Fruit fly (Drosophila melanogaster): ENCODE results near the gene klg.

The klg gene

DNA sequence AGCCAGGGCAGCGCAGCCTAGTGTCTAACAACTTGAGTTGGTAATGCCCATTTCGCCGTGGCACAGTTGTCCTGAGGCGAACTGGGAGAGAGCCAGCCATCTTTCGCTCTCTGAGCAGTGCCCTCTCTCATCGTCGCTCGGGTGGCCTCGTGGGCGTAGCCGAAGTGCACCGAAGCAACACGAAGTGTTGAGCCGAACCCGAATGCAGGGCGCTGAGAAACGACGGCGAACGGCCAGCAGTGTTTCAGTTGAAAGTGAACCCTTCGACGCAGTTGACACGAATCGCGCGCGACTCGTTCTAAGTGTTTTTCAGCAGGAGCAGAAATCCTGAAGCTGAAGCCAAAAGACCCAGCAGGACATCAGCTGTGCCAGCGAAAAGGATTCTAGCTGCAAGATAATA is at the start of gene klg:
klg (plus strand) TSS at position 244 of the 400 bp plus-strand sequence.
- TF ChIP-seq Sox102F (GFP tag; optimal IDR thresholded peaks at IDR 0.05), result no peak
- no peak for TF ChIP-seq dsx (GFP tag; optimal IDR thresholded peaks at IDR 0.05; ENCODE audit: poor library complexity, severe bottlenecking)
- no peak for TF ChIP-seq CG8632 (GFP tag; optimal IDR thresholded peaks at IDR 0.05)
- no peak for TF ChIP-seq Eip75B (GFP tag; optimal IDR thresholded peaks at IDR 0.05)
- no peak for TF ChIP-seq CG1621 (tag; optimal IDR thresholded peaks at IDR 0.05)

DNA sequence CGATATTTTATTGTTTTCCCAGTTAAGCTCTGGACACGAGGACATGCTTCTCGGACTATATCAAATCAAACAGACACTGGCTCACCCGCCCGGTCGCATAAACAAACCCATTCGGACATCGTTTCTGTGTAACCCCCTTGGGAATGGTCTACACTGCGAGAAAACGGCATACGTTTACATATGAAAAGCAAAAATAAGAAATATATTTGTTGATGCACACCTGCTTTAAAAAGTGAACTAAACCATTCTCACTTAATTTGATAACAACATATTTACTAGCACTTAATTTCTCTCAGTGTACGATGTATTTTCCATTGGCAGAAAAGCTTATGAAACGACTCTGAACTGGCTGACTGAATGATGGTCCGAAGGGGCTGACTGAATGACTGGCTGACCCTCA is 37.1 kb upstream of the klg start:
- TF ChIP-seq CG6163 (GFP tag; IDR thresholded peaks at IDR 0.05) (peak; percentile 11; the same call in 1 of the 3 replicates), CG31627 (GFP tag; optimal IDR thresholded peaks at IDR 0.05) (no peak), CG10669 (GFP tag; optimal IDR thresholded peaks at IDR 0.05) (peak; percentile 4), Met (GFP tag; optimal IDR thresholded peaks at IDR 0.05) (peak; percentile 23), lz (GFP tag; optimal IDR thresholded peaks at IDR 0.05) (peak; percentile 7), fd85E (GFP tag; optimal IDR thresholded peaks at IDR 0.05) (no peak), svp (GFP tag) (peak; percentile 64), CG10631 (GFP tag; optimal IDR thresholded peaks at IDR 0.05) (peak; percentile 1)

DNA sequence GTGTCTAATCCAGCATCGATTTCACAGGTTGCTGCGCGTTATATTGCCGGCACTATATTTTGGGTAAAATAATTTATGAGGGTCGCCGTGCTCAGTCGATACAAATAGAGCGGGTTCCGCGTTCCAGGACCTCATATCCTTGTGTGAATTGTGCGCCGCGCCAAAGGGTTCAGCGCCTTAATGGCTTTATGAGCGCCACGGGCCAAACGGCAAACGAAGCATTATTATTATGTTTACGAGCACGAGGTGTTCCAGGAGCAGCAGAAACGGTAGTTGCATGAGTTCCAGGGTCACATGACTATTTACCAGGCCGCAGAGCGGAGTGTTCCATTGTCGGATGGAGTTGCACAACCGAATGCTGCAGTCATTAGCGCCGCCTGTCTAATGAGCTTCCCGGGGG is 21.5 kb upstream of the klg start:
- TF ChIP-seq CG32006 (GFP tag; optimal IDR thresholded peaks at IDR 0.05) (no peak), CG11762 (GFP tag; optimal IDR thresholded peaks at IDR 0.05; ENCODE audit: insufficient read depth) (no peak), ss (GFP tag; optimal IDR thresholded peaks at IDR 0.05) (no peak), Sox102F (GFP tag; optimal IDR thresholded peaks at IDR 0.05) (no peak), topi (GFP tag; optimal IDR thresholded peaks at IDR 0.05) (no peak), Lpt (GFP tag; optimal IDR thresholded peaks at IDR 0.05) (no peak), CG16779 (tag; optimal IDR thresholded peaks at IDR 0.05) (no peak), CG8319 (GFP tag; optimal IDR thresholded peaks at IDR 0.05) (no peak), net (GFP tag; optimal IDR thresholded peaks at IDR 0.05) (no peak), cyc (GFP tag; optimal IDR thresholded peaks at IDR 0.05) (no peak), CG11294 (GFP tag; IDR thresholded peaks at IDR 0.05) (no peak), CG8119 (GFP tag; IDR thresholded peaks at IDR 0.05) (no peak), CG3032 (tag; optimal IDR thresholded peaks at IDR 0.05) (no peak), CG34406 (GFP tag; optimal IDR thresholded peaks at IDR 0.05) (no peak), fkh (GFP tag; optimal IDR thresholded peaks at IDR 0.05) (no peak)

DNA sequence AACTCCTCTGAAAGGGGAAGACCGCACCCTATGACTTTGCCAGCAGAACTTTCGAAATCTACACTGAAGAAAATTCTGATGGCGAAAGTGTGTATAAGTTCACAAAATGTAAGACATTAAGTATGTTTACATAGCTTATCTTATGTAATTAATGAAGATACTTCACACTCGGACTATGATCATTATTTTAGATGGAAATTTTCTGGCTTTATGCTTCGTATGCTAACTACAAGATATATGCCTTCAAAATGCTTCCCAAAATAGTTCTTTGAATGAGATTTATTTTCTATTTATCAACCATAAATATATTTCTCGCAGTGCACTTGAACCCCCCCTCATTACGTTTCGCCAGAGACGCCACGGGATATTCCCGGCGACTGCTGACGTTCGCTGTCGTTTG is 20.7 kb upstream of the klg start:
- TF ChIP-seq esn (GFP tag; optimal IDR thresholded peaks at IDR 0.05), result no peak
- TF ChIP-seq svp (GFP tag), result peak; percentile 25

DNA sequence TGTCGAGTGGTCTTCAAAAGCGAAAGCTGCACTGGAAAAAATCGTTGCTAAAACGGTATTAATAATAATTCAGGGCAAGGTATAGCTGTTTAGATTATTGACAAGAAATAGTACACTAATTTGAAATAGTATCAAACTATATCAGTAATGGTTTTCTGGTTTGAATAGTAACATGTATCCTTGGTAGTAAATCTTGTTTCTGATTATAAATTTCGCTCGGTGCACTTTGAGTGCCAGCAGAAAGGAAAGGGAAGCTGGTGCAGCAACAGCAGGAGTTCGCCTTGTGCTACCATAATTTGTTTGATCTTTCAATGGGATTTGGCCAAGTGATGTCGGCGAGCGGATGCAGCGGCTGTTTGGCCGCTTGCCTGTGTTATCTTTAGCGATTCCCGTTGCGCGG is 12.3 kb upstream of the klg start:
- TF ChIP-seq CG1621 (tag; optimal IDR thresholded peaks at IDR 0.05) (no peak), topi (GFP tag; optimal IDR thresholded peaks at IDR 0.05) (no peak), Met (GFP tag; optimal IDR thresholded peaks at IDR 0.05) (no peak), Smox (GFP tag; optimal IDR thresholded peaks at IDR 0.05) (peak; percentile 9), CG11902 (GFP tag; optimal IDR thresholded peaks at IDR 0.05) (no peak), svp (GFP tag) (peak; percentile 75), CG8119 (GFP tag; IDR thresholded peaks at IDR 0.05) (no peak), Gug (GFP tag; IDR thresholded peaks at IDR 0.05) (no peak), Ets21C (GFP tag; optimal IDR thresholded peaks at IDR 0.05) (no peak), Eip78C (GFP tag) (peak; percentile 28), esn (GFP tag; optimal IDR thresholded peaks at IDR 0.05) (peak; percentile 11), CG6854 (GFP tag; optimal IDR thresholded peaks at IDR 0.05) (no peak), Ets96B (tag; optimal IDR thresholded peaks at IDR 0.05) (no peak), Blimp-1 (GFP tag; optimal IDR thresholded peaks at IDR 0.05) (no peak), lz (GFP tag; optimal IDR thresholded peaks at IDR 0.05) (peak; percentile 1), CG11294 (GFP tag; IDR thresholded peaks at IDR 0.05) (no peak), fd59A (GFP tag; optimal IDR thresholded peaks at IDR 0.05) (no peak)
